Fruit fly (Drosophila melanogaster): Measurements from ENCODE around the gene Rok.

- TF ChIP-seq jim (GFP tag; optimal IDR thresholded peaks at IDR 0.05) (no peak), sage (GFP tag; optimal IDR thresholded peaks at IDR 0.05) (no peak), tai (GFP tag; optimal IDR thresholded peaks at IDR 0.05) (no peak), Myc (optimal IDR thresholded peaks at IDR 0.05) (peak; percentile 75), lola (GFP tag; optimal IDR thresholded peaks at IDR 0.05) (no peak), Mio (GFP tag; optimal IDR thresholded peaks at IDR 0.05) (no peak), dl (GFP tag; optimal IDR thresholded peaks at IDR 0.05; ENCODE audit: insufficient read depth in 1 of 2, partially characterized antibody in 2 of 2) (no peak), fru (GFP tag; optimal IDR thresholded peaks at IDR 0.05) (no peak), Dfd (GFP tag; optimal IDR thresholded peaks at IDR 0.05) (no peak)
Measured at dm6 chrX:16683765-16684164, 46.6 kb upstream of the Rok start, which contains the start of gene Axs.

Data from whole organism, wandering third instar larva.